Worm (Caenorhabditis elegans): ENCODE measurements around the gene gld-3.

gld-3 gene

DNA sequence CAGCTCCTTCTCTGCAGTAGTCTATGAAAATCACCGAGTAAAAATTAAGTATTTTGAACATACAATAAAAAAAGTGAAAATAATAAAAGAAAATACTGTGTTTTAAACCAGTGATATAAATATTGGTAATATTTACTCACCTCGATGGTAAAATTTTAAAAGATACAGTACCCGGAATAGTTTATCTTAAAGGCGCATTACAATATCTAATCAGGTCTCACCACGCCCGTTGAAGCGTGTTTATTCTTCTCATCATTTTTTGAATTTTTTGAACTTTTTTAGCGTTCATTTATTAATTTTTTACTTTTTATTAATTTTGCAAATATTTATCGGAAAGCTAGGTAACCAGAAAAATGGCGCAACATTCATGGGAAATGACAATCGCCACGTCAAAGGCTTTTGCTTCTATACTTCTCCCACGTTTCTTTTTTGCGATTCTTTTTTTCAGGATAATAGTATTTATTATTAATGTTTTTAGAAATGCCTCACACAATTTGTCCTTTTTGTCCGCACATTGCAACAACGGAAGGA, 10.6 kb upstream of the gld-3 start, which contains the start of gene F10E7.2:
Gene F10E7.2, plus strand, starts transcription at position 481 of the 531 bp plus-strand sequence.
- TF ChIP-seq unc-130 (GFP tag; optimal IDR thresholded peaks at IDR 0.05) (peak; percentile 32), zfp-2 (tag; optimal IDR thresholded peaks at IDR 0.05) (no peak)

DNA sequence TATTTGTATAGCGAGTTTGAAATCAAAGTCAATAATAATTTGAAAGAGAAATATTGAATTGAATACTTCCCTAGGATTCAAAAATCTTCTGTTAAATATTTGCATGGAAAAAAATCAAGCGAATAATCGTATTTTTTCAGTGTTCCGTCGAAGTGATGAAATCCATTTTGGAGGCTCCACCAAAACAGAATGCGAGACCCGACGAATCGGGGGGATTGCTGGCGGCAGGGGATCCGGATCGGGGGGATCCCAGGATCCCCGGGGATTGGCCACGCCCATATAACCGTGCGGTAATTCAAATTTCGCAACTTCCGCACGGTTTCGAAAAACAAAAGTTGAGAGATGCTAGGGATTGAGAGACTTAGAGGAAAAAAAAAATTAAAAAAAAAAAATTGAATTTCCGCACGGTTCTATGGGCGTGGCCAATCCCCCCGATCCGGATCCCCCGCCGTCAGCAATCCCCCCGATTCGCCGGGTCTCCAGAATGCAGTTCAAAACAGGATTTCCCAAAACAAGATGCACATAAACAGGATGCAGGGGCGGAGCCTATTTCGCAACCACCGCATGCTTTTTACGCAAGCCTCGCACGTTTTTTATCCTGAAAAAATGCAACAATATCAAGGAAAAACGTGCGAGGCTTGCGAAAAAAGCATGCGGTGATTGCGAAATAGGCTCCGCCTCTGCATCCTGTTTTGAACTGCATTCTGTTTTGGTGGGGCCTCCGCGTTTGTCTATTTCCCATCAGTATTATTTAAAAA, 9.6 kb upstream of the gld-3 start, which contains the start of gene F10E7.11:
Gene F10E7.11, minus strand, starts transcription at position 232 of the 758 bp plus-strand sequence.
- TF ChIP-seq nhr-76 (tag; optimal IDR thresholded peaks at IDR 0.05) (no peak), unc-130 (GFP tag; optimal IDR thresholded peaks at IDR 0.05) (no peak), T26A8.4 (GFP tag; IDR thresholded peaks at IDR 0.05) (peak; percentile 62), lin-13 (GFP tag; optimal IDR thresholded peaks at IDR 0.05) (no peak), ztf-7 (tag; optimal IDR thresholded peaks at IDR 0.05) (no peak), aha-1 (tag) (peak; percentile 5), F37D6.2 (tag; optimal IDR thresholded peaks at IDR 0.05) (peak; percentile 77), lin-15B (tag; optimal IDR thresholded peaks at IDR 0.05) (no peak), dmd-8 (GFP tag; IDR thresholded peaks at IDR 0.05) (0 out of 2 replicates have a peak, but pooled peaks have one; percentile 23), php-3 (GFP tag; IDR thresholded peaks at IDR 0.05) (no peak), mdt-29 (GFP tag; IDR thresholded peaks at IDR 0.05) (0 out of 2 replicates have a peak, but pooled peaks have one; percentile 14), dve-1 (tag; optimal IDR thresholded peaks at IDR 0.05; ENCODE audit: insufficient read depth) (no peak), ZK546.5 (tag; optimal IDR thresholded peaks at IDR 0.05) (no peak), nhr-48 (tag; optimal IDR thresholded peaks at IDR 0.05) (no peak), pqm-1 (tag; optimal IDR thresholded peaks at IDR 0.05) (no peak), nhr-77 (tag; optimal IDR thresholded peaks at IDR 0.05) (no peak), zfp-2 (tag; optimal IDR thresholded peaks at IDR 0.05) (no peak), tag-97 (GFP tag; IDR thresholded peaks at IDR 0.05) (no peak), T20F7.1 (GFP tag; optimal IDR thresholded peaks at IDR 0.05) (no peak), nhr-237 (tag; optimal IDR thresholded peaks at IDR 0.05) (no peak), mxl-2 (GFP tag; conservative IDR thresholded peaks at IDR 0.05) (no peak), snpc-4 (tag; optimal IDR thresholded peaks at IDR 0.05) (no peak), ceh-20 (GFP tag; IDR thresholded peaks at IDR 0.05) (no peak), fkh-10 (GFP tag; optimal IDR thresholded peaks at IDR 0.05) (no peak), daf-19 (GFP tag; conservative IDR thresholded peaks at IDR 0.05) (no peak), lir-3 (tag; optimal IDR thresholded peaks at IDR 0.05) (no peak), lin-39 (tag; optimal IDR thresholded peaks at IDR 0.05) (no peak), nhr-11 (tag; optimal IDR thresholded peaks at IDR 0.05) (no peak), vab-7 (GFP tag; IDR thresholded peaks at IDR 0.05) (peak; percentile 56; the same call in 1 of the 2 replicates), nhr-111 (GFP tag; optimal IDR thresholded peaks at IDR 0.05) (no peak), Y105C5A.15 (GFP tag; IDR thresholded peaks at IDR 0.05) (no peak), tra-1 (GFP tag; IDR thresholded peaks at IDR 0.05) (no peak), zip-11 (GFP tag; IDR thresholded peaks at IDR 0.05) (no peak), aly-2 (tag; optimal IDR thresholded peaks at IDR 0.05) (no peak), arid-1 (GFP tag; conservative IDR thresholded peaks at IDR 0.05) (peak; percentile 74; the same call in 1 of the 2 replicates), lsy-2 (tag; optimal IDR thresholded peaks at IDR 0.05) (peak in 1 of 2 experiments; percentile 57), hlh-11 (tag; optimal IDR thresholded peaks at IDR 0.05) (no peak), lin-38 (GFP tag; IDR thresholded peaks at IDR 0.05) (peak; percentile 75), fos-1 (tag; optimal IDR thresholded peaks at IDR 0.05) (no peak), set-16 (GFP tag; IDR thresholded peaks at IDR 0.05) (peak; percentile 71), R02D3.7 (tag; optimal IDR thresholded peaks at IDR 0.05) (no peak), dmd-6 (GFP tag; IDR thresholded peaks at IDR 0.05) (no peak), gei-8 (GFP tag; optimal IDR thresholded peaks at IDR 0.05) (no peak), zip-2 (tag; optimal IDR thresholded peaks at IDR 0.05) (no peak), nhr-10 (tag; optimal IDR thresholded peaks at IDR 0.05) (no peak), dmd-9 (GFP tag; IDR thresholded peaks at IDR 0.05) (no peak), mxl-3 (GFP tag; optimal IDR thresholded peaks at IDR 0.05) (no peak), egl-43 (GFP tag; IDR thresholded peaks at IDR 0.05) (0 out of 2 replicates have a peak, but pooled peaks have one; percentile 8)

Measured in whole organism, L4 larva.